Fruit fly (Drosophila melanogaster) S2 (cell line): ENCODE results near the gene drpr.

ENCODE experiments used
- CG8478 ChIP-seq: fragments of >200 bp; optimal IDR thresholded peaks from 2 replicates; lab custom pipeline; 2018
- CTCF ChIP-seq, 2 experiments: fragments of >200 bp; optimal IDR thresholded peaks; 2 replicates each; lab custom pipeline; 2018

Gene drpr

dm6 chr3L:1723053-1723452 is 7.9 kb downstream of the drpr start, which contains the start of gene CG18171:
CG18171 (minus strand) TSS chr3L:1723153.
- no peak for TF ChIP-seq CG8478 (lab: Kevin White, UChicago)
- TF ChIP-seq CTCF (optimal IDR thresholded peaks at IDR 0.05; lab: Kevin White, UChicago): no peak

DNA sequence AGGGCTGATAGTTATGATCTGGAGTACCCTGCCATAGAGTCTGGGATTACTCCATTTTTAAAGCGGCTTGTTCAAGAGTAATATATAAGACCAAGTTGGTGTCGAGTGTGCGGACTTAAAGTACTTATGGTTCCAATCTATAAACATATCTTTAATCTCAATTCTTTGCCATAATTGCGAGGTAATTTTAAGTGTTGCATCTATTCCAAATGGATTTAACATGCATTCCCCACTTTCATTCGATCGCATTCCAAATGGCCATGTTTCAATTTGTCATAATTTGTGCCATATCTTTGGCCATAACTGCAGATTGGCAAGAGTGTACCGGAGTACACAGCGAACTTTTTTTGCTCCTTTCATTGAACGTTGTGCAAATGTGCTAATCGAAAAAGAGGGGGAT is 19.7 kb downstream of the drpr start:
- TF ChIP-seq CTCF (optimal IDR thresholded peaks at IDR 0.05; lab: Kevin White, UChicago): no peak
- no peak for TF ChIP-seq CG8478 (lab: Kevin White, UChicago)

dm6 chr3L:1710562-1710961 is 20.3 kb downstream of the drpr start:
- TF ChIP-seq CG8478 (lab: Kevin White, UChicago) (no peak), CTCF (optimal IDR thresholded peaks at IDR 0.05; lab: Kevin White, UChicago) (no peak)

dm6 chr3L:1709161-1709560 is 21.7 kb downstream of the drpr start:
- TF ChIP-seq CG8478 (lab: Kevin White, UChicago) (no peak), CTCF (optimal IDR thresholded peaks at IDR 0.05; lab: Kevin White, UChicago) (no peak)

DNA sequence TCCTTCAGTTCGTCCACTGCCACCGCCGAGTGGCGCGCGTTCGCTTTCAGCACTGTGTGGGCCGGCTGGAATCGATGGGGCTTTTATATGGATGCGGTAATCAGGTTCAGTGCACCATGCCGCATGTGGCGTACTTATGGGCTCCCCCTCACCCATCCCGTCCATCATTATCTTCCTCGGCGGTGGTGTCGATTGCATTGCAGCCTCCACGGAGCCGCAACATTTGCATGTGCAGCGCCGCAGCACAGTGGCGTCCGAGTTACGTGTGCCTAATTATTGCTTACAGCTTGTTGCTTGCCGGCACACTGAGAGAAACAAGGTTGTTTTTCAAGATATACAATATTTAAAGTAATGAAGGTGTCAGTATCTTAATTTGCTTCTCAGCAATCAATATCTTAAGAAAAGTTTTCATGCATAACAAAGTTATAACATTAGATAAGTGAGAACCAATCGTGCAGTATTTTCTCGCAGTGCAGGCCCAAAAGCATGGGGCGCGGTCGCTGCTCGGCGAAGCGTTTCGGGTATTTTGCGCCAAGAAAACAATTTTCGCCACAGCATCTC is 28.5 kb downstream of the drpr start, which contains the start of gene CG13931:
TSS of gene CG13931 (minus strand) at position 41 of the 561 bp plus-strand sequence.
- no peak for TF ChIP-seq CTCF (optimal IDR thresholded peaks at IDR 0.05; lab: Kevin White, UChicago)
- no peak for TF ChIP-seq CG8478 (lab: Kevin White, UChicago)

DNA sequence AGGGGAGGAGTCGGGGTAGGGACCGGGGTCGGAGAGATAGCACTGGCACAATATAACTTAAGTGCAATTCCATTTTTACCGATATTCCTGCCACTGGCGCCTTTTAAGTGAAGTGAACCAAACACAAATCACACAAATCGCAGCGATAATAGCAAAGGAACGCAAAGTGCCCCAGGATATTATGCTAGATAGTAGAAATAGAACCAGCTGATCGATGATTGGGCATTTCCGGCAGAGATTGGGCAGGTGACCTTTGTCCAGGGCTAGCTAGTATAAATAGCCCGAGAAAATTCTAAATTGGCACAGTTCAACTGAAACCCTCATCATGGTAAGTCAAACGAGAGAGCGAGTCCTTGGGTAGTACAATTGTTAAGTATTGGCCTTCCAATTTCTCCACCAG is 36.6 kb downstream of the drpr start, which contains the start of gene CG12011:
TSS of gene CG12011 (plus strand) at position 301 of the 400 bp plus-strand sequence.
- TF ChIP-seq CG8478 (lab: Kevin White, UChicago) (no peak), CTCF (optimal IDR thresholded peaks at IDR 0.05; lab: Kevin White, UChicago) (no peak)

dm6 chr3L:1692859-1693258 is 38.0 kb downstream of the drpr start:
- TF ChIP-seq CG8478 (lab: Kevin White, UChicago): no peak
- TF ChIP-seq CTCF (optimal IDR thresholded peaks at IDR 0.05; lab: Kevin White, UChicago): no peak

dm6 chr3L:1692122-1692786 is 38.7 kb downstream of the drpr start:
- TF ChIP-seq CTCF (optimal IDR thresholded peaks at IDR 0.05; lab: Kevin White, UChicago) (no peak), CG8478 (lab: Kevin White, UChicago) (no peak)

DNA sequence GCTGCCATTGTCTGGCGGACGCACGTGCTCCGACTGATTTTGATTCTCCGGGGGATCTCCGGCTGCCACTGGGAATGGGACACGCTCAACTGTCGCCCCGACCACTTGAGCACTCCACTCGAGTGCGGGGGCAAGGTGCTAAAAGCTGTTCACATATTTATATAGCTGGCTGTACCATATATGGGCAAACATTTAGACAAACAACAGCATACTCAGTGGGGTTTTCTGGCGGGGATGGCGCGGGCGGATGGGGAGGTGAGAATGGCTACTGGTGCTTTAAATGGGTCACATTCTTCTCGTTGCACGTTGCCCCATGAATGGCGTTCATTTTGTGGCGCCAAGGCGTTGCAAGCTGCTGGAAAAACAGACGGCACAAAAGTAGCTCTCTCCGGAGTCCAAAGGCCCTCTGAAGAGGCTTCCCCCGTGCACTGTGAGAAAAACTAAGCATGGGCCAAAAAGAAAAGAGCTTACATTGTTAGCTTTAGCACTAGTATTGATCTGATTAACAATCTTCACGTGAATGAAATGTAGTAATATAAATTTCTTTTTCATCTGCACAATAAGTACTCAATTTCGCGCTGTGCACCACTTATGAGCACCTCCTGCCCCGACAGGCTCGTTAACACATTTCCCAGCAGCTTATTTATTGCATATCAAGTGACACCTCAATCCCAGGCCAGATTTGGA is 40.0 kb downstream of the drpr start:
- TF ChIP-seq CG8478 (lab: Kevin White, UChicago) (no peak), CTCF (optimal IDR thresholded peaks at IDR 0.05; lab: Kevin White, UChicago) (no peak)

- no peak for TF ChIP-seq CG8478 (lab: Kevin White, UChicago)
- no peak for TF ChIP-seq CTCF (optimal IDR thresholded peaks at IDR 0.05; lab: Kevin White, UChicago)
These were observed 42.3 kb downstream of the drpr start for dm6 chr3L:1688569-1688968.

dm6 chr3L:1688161-1688560 is 42.7 kb downstream of the drpr start:
- TF ChIP-seq CTCF (optimal IDR thresholded peaks at IDR 0.05; lab: Kevin White, UChicago) (no peak), CG8478 (lab: Kevin White, UChicago) (no peak)

- no peak for TF ChIP-seq CTCF (optimal IDR thresholded peaks at IDR 0.05; lab: Kevin White, UChicago)
These were observed 47.8 kb downstream of the drpr start for dm6 chr3L:1683091-1683490.

- TF ChIP-seq CG8478 (lab: Kevin White, UChicago) (no peak), CTCF (optimal IDR thresholded peaks at IDR 0.05; lab: Kevin White, UChicago) (no peak)
These were observed 51.5 kb downstream of the drpr start for dm6 chr3L:1679394-1679793.

DNA sequence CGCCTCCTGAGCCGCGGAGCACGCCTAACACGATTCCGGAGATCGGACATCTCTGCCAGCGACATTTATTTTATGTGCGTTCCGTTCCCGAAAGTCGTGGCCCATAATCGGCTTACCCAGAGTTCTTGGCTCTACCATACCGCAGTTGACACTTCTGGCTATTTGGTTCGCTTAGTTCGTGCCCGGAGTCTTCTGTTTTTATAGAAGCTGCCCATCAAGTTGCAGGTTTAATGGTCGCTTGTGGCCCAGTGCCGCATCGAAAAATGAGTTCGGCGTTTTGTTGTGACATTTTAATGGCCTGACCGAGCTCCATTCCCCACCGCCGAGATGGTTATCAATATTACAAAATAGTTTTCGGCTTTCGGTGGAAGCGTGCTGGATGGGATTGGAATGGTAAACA is 54.7 kb downstream of the drpr start:
- no peak for TF ChIP-seq CG8478 (lab: Kevin White, UChicago)
- no peak for TF ChIP-seq CTCF (optimal IDR thresholded peaks at IDR 0.05; lab: Kevin White, UChicago)

- TF ChIP-seq CTCF (optimal IDR thresholded peaks at IDR 0.05; lab: Kevin White, UChicago): no peak
- TF ChIP-seq CG8478 (lab: Kevin White, UChicago): no peak
These were observed 55.7 kb downstream of the drpr start for dm6 chr3L:1675242-1675641.
